Worm (Caenorhabditis elegans) whole organism, L1 larva: ENCODE results near the gene C56G3.2.
A peak's percentile ranks its signal among the peaks of the same experiment; 100 is the strongest.

Source experiments
- C04F5.9 ChIP-seq: sonication (generic microtip); optimal IDR thresholded peaks from 2 replicates; lab custom pipeline; 2016; ENCODE audit warnings: missing genetic modification characterization, missing compliant biosample characterization
- C34B4.2 ChIP-seq: sonication (generic microtip); optimal IDR thresholded peaks from 2 replicates; lab custom pipeline; 2017; ENCODE audit warnings: mild to moderate bottlenecking, missing genetic modification characterization, missing compliant biosample characterization
- F16B12.6 ChIP-seq: fragments of 150-350 bp; optimal IDR thresholded peaks from 2 replicates; lab custom pipeline; 2014; ENCODE audit warnings: missing biosample characterization, missing genetic modification characterization
- aha-1 ChIP-seq: fragments of 150-350 bp; optimal IDR thresholded peaks from 2 replicates; lab custom pipeline; 2014; ENCODE audit warnings: missing biosample characterization, missing genetic modification characterization
- alr-1 ChIP-seq: fragments of 200-800 bp; sonication (Bioruptor generic); optimal IDR thresholded peaks from 2 replicates; lab custom pipeline; 2018; ENCODE audit warnings: borderline replicate concordance, mild to moderate bottlenecking, missing genetic modification characterization, missing compliant biosample characterization
- aly-2 ChIP-seq: fragments of 150-350 bp; optimal IDR thresholded peaks from 2 replicates; lab custom pipeline; 2014; ENCODE audit warnings: missing biosample characterization, missing genetic modification characterization
- ama-1 ChIP-seq: fragments of 150-350 bp; optimal IDR thresholded peaks from 2 replicates; lab custom pipeline; 2014
- blmp-1 ChIP-seq: fragments of 150-350 bp; optimal IDR thresholded peaks from 2 replicates; lab custom pipeline; 2014; ENCODE audit warnings: missing biosample characterization, missing genetic modification characterization
- ceh-8 ChIP-seq: fragments of 200-800 bp; sonication (Bioruptor generic); optimal IDR thresholded peaks from 2 replicates; lab custom pipeline; 2018; ENCODE audit warnings: mild to moderate bottlenecking, missing genetic modification characterization, moderate library complexity, missing compliant biosample characterization
- ceh-82 ChIP-seq, 3 experiments: fragments of 150-350 bp in 1 of 3; sonication (generic microtip) in 2 of 3; optimal IDR thresholded peaks; 2 replicates each; lab custom pipeline; 2014 to 2017; ENCODE audit warnings: missing biosample characterization in 3 of 3, missing genetic modification characterization in 3 of 3
- ceh-88 ChIP-seq: fragments of 200-800 bp; sonication (Bioruptor generic); IDR thresholded peaks from 2 replicates; pipeline ENCODE4 v1.3.6; 2022; ENCODE audit warnings: missing genetic modification characterization, missing compliant biosample characterization
- ceh-90 ChIP-seq: sonication (generic microtip); optimal IDR thresholded peaks from 2 replicates; lab custom pipeline; 2016; ENCODE audit warnings: missing genetic modification characterization, missing compliant biosample characterization
- ces-1 ChIP-seq: fragments of 150-350 bp; optimal IDR thresholded peaks from 2 replicates; lab custom pipeline; 2014; ENCODE audit warnings: missing biosample characterization, missing genetic modification reagents, missing genetic modification characterization
- efl-3 ChIP-seq: fragments of 200-800 bp; sonication (Bioruptor generic); optimal IDR thresholded peaks from 2 replicates; lab custom pipeline; 2018; ENCODE audit warnings: mild to moderate bottlenecking, missing genetic modification characterization, missing compliant biosample characterization
- egl-27 ChIP-seq, 2 experiments: fragments of 150-350 bp in 1 of 2; sonication (generic microtip); optimal IDR thresholded peaks; 3 replicates each; lab custom pipeline; 2017 to 2018; ENCODE audit warnings: missing biosample characterization in 2 of 2, missing genetic modification characterization in 2 of 2, missing genetic modification reagents in 2 of 2
- fkh-4 ChIP-seq: sonication (generic microtip); optimal IDR thresholded peaks from 2 replicates; lab custom pipeline; 2016; ENCODE audit warnings: missing compliant biosample characterization, missing genetic modification characterization, borderline replicate concordance
- fkh-8 ChIP-seq: sonication (generic microtip); optimal IDR thresholded peaks from 2 replicates; lab custom pipeline; 2016; ENCODE audit warnings: mild to moderate bottlenecking, missing genetic modification characterization, missing compliant biosample characterization
- fos-1 ChIP-seq: fragments of 150-350 bp; optimal IDR thresholded peaks from 2 replicates; lab custom pipeline; 2014; ENCODE audit warnings: missing biosample characterization, missing genetic modification characterization
- hlh-4 ChIP-seq: sonication (generic microtip); optimal IDR thresholded peaks from 2 replicates; lab custom pipeline; 2016; ENCODE audit warnings: mild to moderate bottlenecking, missing genetic modification characterization, missing compliant biosample characterization
- hpl-2 ChIP-seq: fragments of 150-350 bp; optimal IDR thresholded peaks from 2 replicates; lab custom pipeline; 2014; ENCODE audit warnings: missing biosample characterization, missing genetic modification reagents, missing genetic modification characterization
- irx-1 ChIP-seq: sonication (generic microtip); optimal IDR thresholded peaks from 2 replicates; lab custom pipeline; 2016; ENCODE audit warnings: missing genetic modification characterization, missing compliant biosample characterization
- jun-1 ChIP-seq: fragments of 150-350 bp; optimal IDR thresholded peaks from 2 replicates; lab custom pipeline; 2014; ENCODE audit warnings: missing biosample characterization, missing genetic modification reagents, missing genetic modification characterization
- lin-13 ChIP-seq: fragments of 150-350 bp; optimal IDR thresholded peaks from 2 replicates; lab custom pipeline; 2014; ENCODE audit warnings: missing biosample characterization, missing genetic modification reagents, missing genetic modification characterization
- lin-14 ChIP-seq: fragments of 200-800 bp; sonication (Bioruptor generic); optimal IDR thresholded peaks from 2 replicates; lab custom pipeline; 2018; ENCODE audit warnings: mild to moderate bottlenecking, missing genetic modification characterization, moderate library complexity, missing compliant biosample characterization
- lin-39 ChIP-seq: fragments of 150-350 bp; optimal IDR thresholded peaks from 2 replicates; lab custom pipeline; 2014; ENCODE audit warnings: missing biosample characterization, missing genetic modification reagents, missing genetic modification characterization
- lsy-2 ChIP-seq, 2 experiments: fragments of 150-350 bp; optimal IDR thresholded peaks; 2 replicates each; lab custom pipeline; 2014; ENCODE audit warnings: missing biosample characterization in 2 of 2, missing genetic modification characterization in 2 of 2
- mab-9 ChIP-seq: fragments of 200-800 bp; sonication (Bioruptor generic); IDR thresholded peaks from 2 replicates; pipeline ENCODE4 v1.3.6; 2022; ENCODE audit warnings: missing genetic modification reagents, missing genetic modification characterization, missing compliant biosample characterization
- mdl-1 ChIP-seq, 2 experiments: fragments of 150-350 bp; optimal IDR thresholded peaks; 2 replicates each; lab custom pipeline; 2014 to 2017; ENCODE audit warnings: missing biosample characterization in 2 of 2, missing genetic modification characterization in 2 of 2, inconsistent platforms in 1 of 2
- nhr-12 ChIP-seq: sonication (generic microtip); optimal IDR thresholded peaks from 2 replicates; lab custom pipeline; 2017; ENCODE audit warnings: missing biosample characterization, missing genetic modification characterization
- nhr-20 ChIP-seq: sonication (generic microtip); optimal IDR thresholded peaks from 2 replicates; lab custom pipeline; 2016; ENCODE audit warnings: mild to moderate bottlenecking, missing genetic modification characterization, missing compliant biosample characterization
- nhr-28 ChIP-seq: fragments of 150-350 bp; optimal IDR thresholded peaks from 2 replicates; lab custom pipeline; 2014; ENCODE audit warnings: missing biosample characterization, missing genetic modification characterization
- nhr-71 ChIP-seq: sonication (generic microtip); optimal IDR thresholded peaks from 2 replicates; lab custom pipeline; 2016; ENCODE audit warnings: mild to moderate bottlenecking, missing genetic modification characterization, moderate library complexity, missing compliant biosample characterization
- nhr-76 ChIP-seq: sonication (generic microtip); optimal IDR thresholded peaks from 2 replicates; lab custom pipeline; 2017; ENCODE audit warnings: missing biosample characterization, missing genetic modification characterization
- nhr-77 ChIP-seq: fragments of 150-350 bp; optimal IDR thresholded peaks from 2 replicates; lab custom pipeline; 2014; ENCODE audit warnings: missing biosample characterization, missing genetic modification characterization
- nhr-84 ChIP-seq: sonication (generic microtip); optimal IDR thresholded peaks from 2 replicates; lab custom pipeline; 2017; ENCODE audit warnings: missing biosample characterization, missing genetic modification characterization
- nhr-85 ChIP-seq: sonication (generic microtip); peaks from one replicate; lab custom pipeline; 2016; ENCODE audit warnings: missing genetic modification characterization, inconsistent platforms, missing compliant biosample characterization
- nhr-90 ChIP-seq: sonication (generic microtip); optimal IDR thresholded peaks from 2 replicates; lab custom pipeline; 2016; ENCODE audit warnings: mild to moderate bottlenecking, missing genetic modification characterization, missing compliant biosample characterization; ENCODE audit not compliant: poor library complexity
- pag-3 ChIP-seq: sonication (generic microtip); optimal IDR thresholded peaks from 2 replicates; lab custom pipeline; 2017; ENCODE audit warnings: missing genetic modification characterization, mild to moderate bottlenecking, missing compliant biosample characterization, antibody characterized with exemption, borderline replicate concordance; ENCODE audit not compliant: insufficient read depth
- pax-3 ChIP-seq: fragments of 200-800 bp; sonication (Bioruptor generic); optimal IDR thresholded peaks from 2 replicates; lab custom pipeline; 2018; ENCODE audit warnings: mild to moderate bottlenecking, missing genetic modification characterization, moderate library complexity, missing compliant biosample characterization
- rnt-1 ChIP-seq: sonication (generic microtip); optimal IDR thresholded peaks from 2 replicates; lab custom pipeline; 2016; ENCODE audit warnings: mild to moderate bottlenecking, missing genetic modification characterization, moderate library complexity, missing compliant biosample characterization
- skn-1 ChIP-seq: fragments of 150-350 bp; optimal IDR thresholded peaks from 2 replicates; lab custom pipeline; 2014; ENCODE audit warnings: missing biosample characterization, missing genetic modification characterization
- snpc-4 ChIP-seq: fragments of 150-350 bp; optimal IDR thresholded peaks from 2 replicates; lab custom pipeline; 2014; ENCODE audit warnings: missing biosample characterization, missing genetic modification characterization
- sox-4 ChIP-seq: sonication (generic microtip); optimal IDR thresholded peaks from 2 replicates; lab custom pipeline; 2016; ENCODE audit warnings: missing genetic modification characterization, missing compliant biosample characterization
- sptf-1 ChIP-seq: fragments of 150-350 bp; optimal IDR thresholded peaks from 2 replicates; lab custom pipeline; 2014; ENCODE audit warnings: missing biosample characterization, missing genetic modification characterization
- sup-37 ChIP-seq: fragments of 200-800 bp; sonication (Bioruptor generic); optimal IDR thresholded peaks from 2 replicates; lab custom pipeline; 2018; ENCODE audit warnings: mild to moderate bottlenecking, missing genetic modification characterization, missing compliant biosample characterization
- swsn-7 ChIP-seq: sonication (generic microtip); optimal IDR thresholded peaks from 2 replicates; lab custom pipeline; 2016; ENCODE audit warnings: missing genetic modification characterization, missing compliant biosample characterization
- tbx-2 ChIP-seq: sonication (generic microtip); optimal IDR thresholded peaks from 2 replicates; lab custom pipeline; 2016; ENCODE audit warnings: missing genetic modification characterization, missing compliant biosample characterization
- unc-130 ChIP-seq: fragments of 150-350 bp; optimal IDR thresholded peaks from 2 replicates; lab custom pipeline; 2017; ENCODE audit warnings: missing biosample characterization, missing genetic modification characterization, inconsistent platforms
- unc-86 ChIP-seq: sonication (generic microtip); optimal IDR thresholded peaks from 2 replicates; lab custom pipeline; 2016; ENCODE audit warnings: missing genetic modification characterization, missing compliant biosample characterization
- unc-98 ChIP-seq: fragments of 200-800 bp; sonication (Bioruptor generic); IDR thresholded peaks from 2 replicates; pipeline ENCODE4 v1.3.6; 2022; ENCODE audit warnings: missing genetic modification characterization, missing compliant biosample characterization
- zag-1 ChIP-seq: fragments of 150-350 bp; optimal IDR thresholded peaks from 2 replicates; lab custom pipeline; 2014; ENCODE audit warnings: missing biosample characterization, missing genetic modification characterization
- zip-4 ChIP-seq: fragments of 200-800 bp; sonication (Bioruptor generic); optimal IDR thresholded peaks from 2 replicates; lab custom pipeline; 2018; ENCODE audit warnings: mild to moderate bottlenecking, missing genetic modification characterization, moderate library complexity, missing compliant biosample characterization
- ztf-11 ChIP-seq, 2 experiments: sonication (generic microtip); optimal IDR thresholded peaks; 2 replicates each; lab custom pipeline; 2016 to 2017; ENCODE audit warnings: missing genetic modification characterization in 2 of 2, missing biosample characterization in 1 of 2, missing compliant biosample characterization in 1 of 2

C56G3.2 gene

DNA sequence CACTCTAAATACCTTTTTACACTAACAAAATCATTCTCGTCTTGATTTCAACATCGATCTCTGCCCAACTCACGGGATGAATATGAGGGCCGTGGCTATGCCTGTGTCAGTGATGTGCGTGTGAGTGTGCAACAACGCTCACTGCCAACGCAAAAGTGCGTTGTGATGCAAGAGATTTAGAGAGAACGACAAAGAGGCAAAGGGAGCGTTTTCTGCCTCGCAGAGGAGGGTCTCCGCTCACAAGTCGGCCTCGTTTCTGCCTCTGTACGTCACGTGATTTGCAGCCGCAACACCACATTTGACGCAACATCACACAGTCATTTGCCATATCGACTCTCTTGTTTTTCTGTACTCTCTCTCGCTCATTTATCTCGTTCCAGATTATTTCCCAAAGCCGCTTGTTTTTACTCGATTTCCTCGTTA is 31.1 kb upstream of the C56G3.2 start, which contains the start of gene epg-7 (continued):
- TF ChIP-seq sox-4 (tag; lab: Kevin White, UChicago): peak; percentile 86
- no peak for TF ChIP-seq C34B4.2 (tag; lab: Kevin White, UChicago)
- TF ChIP-seq swsn-7 (tag; lab: Kevin White, UChicago): peak; percentile 98
- TF ChIP-seq snpc-4 (tag; lab: Kevin White, UChicago): peak; percentile 65
- TF ChIP-seq sptf-1 (tag; lab: Kevin White, UChicago): no peak
- TF ChIP-seq hlh-4 (tag; lab: Kevin White, UChicago): no peak
- peak; percentile 89 to 93 for TF ChIP-seq lsy-2 (tag; optimal IDR thresholded peaks at IDR 0.05; lab: Kevin White, UChicago)
- TF ChIP-seq pax-3 (tag; lab: Kevin White, UChicago): peak; percentile 83
- TF ChIP-seq alr-1: no peak
- peak; percentile 30 for TF ChIP-seq aly-2
- peak; percentile 94 for TF ChIP-seq F16B12.6
- peak; percentile 84 for TF ChIP-seq zip-4 (GFP tag; lab: Kevin White, UChicago)
- no peak for TF ChIP-seq nhr-76 (tag; lab: Kevin White, UChicago)
- TF ChIP-seq nhr-12 (tag; lab: Kevin White, UChicago): no peak
- TF ChIP-seq aha-1 (tag; lab: Kevin White, UChicago): peak; percentile 63
- peak; percentile 87 for TF ChIP-seq lin-39 (tag; lab: Kevin White, UChicago)
- TF ChIP-seq sup-37 (GFP tag; lab: Kevin White, UChicago): peak; percentile 88
- peak; percentile 99 for TF ChIP-seq nhr-71 (tag; lab: Kevin White, UChicago)
- TF ChIP-seq lin-14 (GFP tag; lab: Kevin White, UChicago): peak; percentile 99
- TF ChIP-seq ztf-11 (tag; optimal IDR thresholded peaks at IDR 0.05; lab: Kevin White, UChicago): peak in 1 of 2 experiments; percentile 89
- TF ChIP-seq ama-1 (lab: Kevin White, UChicago): peak; percentile 80
- TF ChIP-seq ceh-90: no peak
- peak; percentile 94 for TF ChIP-seq lin-13
- no peak for TF ChIP-seq pag-3 (tag; lab: Kevin White, UChicago)
- TF ChIP-seq ceh-8: peak; percentile 95
- TF ChIP-seq ceh-88 (GFP tag; lab: Robert Waterston, UW): peak; percentile 87
- peak; percentile 95 for TF ChIP-seq irx-1 (tag; lab: Kevin White, UChicago)
- TF ChIP-seq unc-98 (GFP tag; lab: Robert Waterston, UW): peak; percentile 31; the same call in 1 of the 2 replicates
- no peak for TF ChIP-seq ces-1 (GFP tag; lab: Kevin White, UChicago)
- TF ChIP-seq nhr-84: no peak
- TF ChIP-seq blmp-1: peak; percentile 59
- TF ChIP-seq nhr-77: peak; percentile 94
- peak; percentile 86 for TF ChIP-seq fos-1
- TF ChIP-seq nhr-85 (tag; lab: Kevin White, UChicago): peak; percentile 99
- peak; percentile 95 for TF ChIP-seq jun-1 (tag; lab: Kevin White, UChicago)
- peak; percentile 98 for TF ChIP-seq tbx-2
- peak; percentile 51 for TF ChIP-seq hpl-2 (GFP tag; lab: Kevin White, UChicago)
- TF ChIP-seq mdl-1 (tag; optimal IDR thresholded peaks at IDR 0.05; lab: Kevin White, UChicago): peak; percentile 93 to 98
- TF ChIP-seq fkh-4 (tag; lab: Kevin White, UChicago): peak; percentile 71
- TF ChIP-seq nhr-90 (tag; lab: Kevin White, UChicago): peak; percentile 95
- TF ChIP-seq nhr-20: peak; percentile 98
- TF ChIP-seq unc-130 (tag; lab: Kevin White, UChicago): peak; percentile 88
- TF ChIP-seq mab-9 (GFP tag; lab: Robert Waterston, UW): peak; percentile 88
- TF ChIP-seq efl-3 (GFP tag; lab: Kevin White, UChicago): peak; percentile 4
- TF ChIP-seq ceh-82 (tag; optimal IDR thresholded peaks at IDR 0.05; lab: Kevin White, UChicago): peak; percentile 77 to 91 (median 88)
- peak; percentile 98 for TF ChIP-seq fkh-8 (tag; lab: Kevin White, UChicago)
- TF ChIP-seq C04F5.9: peak; percentile 72
- TF ChIP-seq nhr-28 (tag; lab: Kevin White, UChicago): no peak
- peak; percentile 50 for TF ChIP-seq skn-1 (tag; lab: Kevin White, UChicago)
- peak; percentile 94 for TF ChIP-seq rnt-1 (tag; lab: Kevin White, UChicago)
- peak; percentile 42 to 46 for TF ChIP-seq egl-27 (tag; optimal IDR thresholded peaks at IDR 0.05; lab: Kevin White, UChicago)
- TF ChIP-seq unc-86 (tag; lab: Kevin White, UChicago): peak; percentile 94
- TF ChIP-seq zag-1 (tag; lab: Kevin White, UChicago): peak; percentile 90
